Worm (Caenorhabditis elegans) whole organism, L1 larva: ENCODE data around the gene C28D4.4.

ENCODE experiments used
- C16A3.4 ChIP-seq: fragments of 150-350 bp; optimal IDR thresholded peaks from 2 replicates; lab custom pipeline; 2014; ENCODE audit warnings: missing biosample characterization, missing genetic modification characterization
- C34B4.2 ChIP-seq: sonication (generic microtip); optimal IDR thresholded peaks from 2 replicates; lab custom pipeline; 2017; ENCODE audit warnings: mild to moderate bottlenecking, missing genetic modification characterization, missing compliant biosample characterization
- F16B12.6 ChIP-seq: fragments of 150-350 bp; optimal IDR thresholded peaks from 2 replicates; lab custom pipeline; 2014; ENCODE audit warnings: missing biosample characterization, missing genetic modification characterization
- aha-1 ChIP-seq: fragments of 150-350 bp; optimal IDR thresholded peaks from 2 replicates; lab custom pipeline; 2014; ENCODE audit warnings: missing biosample characterization, missing genetic modification characterization
- ama-1 ChIP-seq: fragments of 150-350 bp; optimal IDR thresholded peaks from 2 replicates; lab custom pipeline; 2014
- blmp-1 ChIP-seq: fragments of 150-350 bp; optimal IDR thresholded peaks from 2 replicates; lab custom pipeline; 2014; ENCODE audit warnings: missing biosample characterization, missing genetic modification characterization
- ceh-63 ChIP-seq: fragments of 200-800 bp; sonication (Bioruptor generic); optimal IDR thresholded peaks from 2 replicates; lab custom pipeline; 2018; ENCODE audit warnings: mild to moderate bottlenecking, missing genetic modification characterization, missing compliant biosample characterization
- ceh-8 ChIP-seq: fragments of 200-800 bp; sonication (Bioruptor generic); optimal IDR thresholded peaks from 2 replicates; lab custom pipeline; 2018; ENCODE audit warnings: mild to moderate bottlenecking, missing genetic modification characterization, moderate library complexity, missing compliant biosample characterization
- ceh-82 ChIP-seq, 3 experiments: fragments of 150-350 bp in 1 of 3; sonication (generic microtip) in 2 of 3; optimal IDR thresholded peaks; 2 replicates each; lab custom pipeline; 2014 to 2017; ENCODE audit warnings: missing biosample characterization in 3 of 3, missing genetic modification characterization in 3 of 3
- ceh-88 ChIP-seq: fragments of 200-800 bp; sonication (Bioruptor generic); IDR thresholded peaks from 2 replicates; pipeline ENCODE4 v1.3.6; 2022; ENCODE audit warnings: missing genetic modification characterization, missing compliant biosample characterization
- ces-1 ChIP-seq: fragments of 150-350 bp; optimal IDR thresholded peaks from 2 replicates; lab custom pipeline; 2014; ENCODE audit warnings: missing biosample characterization, missing genetic modification reagents, missing genetic modification characterization
- dpl-1 ChIP-seq, 3 experiments: fragments of 150-350 bp in 2 of 3; sonication (generic microtip) in 1 of 3; optimal IDR thresholded peaks; 2 replicates each; lab custom pipeline; 2014 to 2017; ENCODE audit warnings: missing biosample characterization in 3 of 3, missing genetic modification characterization in 3 of 3, missing genetic modification reagents in 3 of 3
- egl-27 ChIP-seq, 2 experiments: fragments of 150-350 bp in 1 of 2; sonication (generic microtip); optimal IDR thresholded peaks; 3 replicates each; lab custom pipeline; 2017 to 2018; ENCODE audit warnings: missing biosample characterization in 2 of 2, missing genetic modification characterization in 2 of 2, missing genetic modification reagents in 2 of 2
- elt-2 ChIP-seq: sonication (generic microtip); optimal IDR thresholded peaks from 2 replicates; lab custom pipeline; 2016; ENCODE audit warnings: missing genetic modification characterization, mild to moderate bottlenecking, inconsistent platforms, missing compliant biosample characterization, missing genetic modification reagents
- elt-3 ChIP-seq, 6 experiments: fragments of 150-350 bp in 1 of 6; sonication (generic microtip); optimal IDR thresholded peaks; 2 replicates each; lab custom pipeline; 2017 to 2018; ENCODE audit warnings: missing biosample characterization in 6 of 6, missing genetic modification characterization in 6 of 6, inconsistent platforms in 1 of 6
- ets-5 ChIP-seq: fragments of 200-800 bp; sonication (Bioruptor generic); IDR thresholded peaks from 2 replicates; pipeline ENCODE4 v1.3.6; 2022; ENCODE audit warnings: missing genetic modification characterization, missing compliant biosample characterization
- hlh-17 ChIP-seq: fragments of 200-800 bp; sonication (Bioruptor generic); optimal IDR thresholded peaks from 2 replicates; lab custom pipeline; 2018; ENCODE audit warnings: missing genetic modification characterization, mild to moderate bottlenecking, missing compliant biosample characterization, moderate library complexity, borderline replicate concordance
- hlh-4 ChIP-seq: sonication (generic microtip); optimal IDR thresholded peaks from 2 replicates; lab custom pipeline; 2016; ENCODE audit warnings: mild to moderate bottlenecking, missing genetic modification characterization, missing compliant biosample characterization
- irx-1 ChIP-seq: sonication (generic microtip); optimal IDR thresholded peaks from 2 replicates; lab custom pipeline; 2016; ENCODE audit warnings: missing genetic modification characterization, missing compliant biosample characterization
- lin-14 ChIP-seq: fragments of 200-800 bp; sonication (Bioruptor generic); optimal IDR thresholded peaks from 2 replicates; lab custom pipeline; 2018; ENCODE audit warnings: mild to moderate bottlenecking, missing genetic modification characterization, moderate library complexity, missing compliant biosample characterization
- lin-39 ChIP-seq: fragments of 150-350 bp; optimal IDR thresholded peaks from 2 replicates; lab custom pipeline; 2014; ENCODE audit warnings: missing biosample characterization, missing genetic modification reagents, missing genetic modification characterization
- mef-2 ChIP-seq: fragments of 150-350 bp; optimal IDR thresholded peaks from 2 replicates; lab custom pipeline; 2014; ENCODE audit warnings: missing biosample characterization, missing genetic modification characterization
- nhr-11 ChIP-seq: fragments of 150-350 bp; optimal IDR thresholded peaks from 2 replicates; lab custom pipeline; 2014; ENCODE audit warnings: missing biosample characterization, missing genetic modification characterization
- nhr-19 ChIP-seq: fragments of 200-800 bp; sonication (Bioruptor generic); conservative IDR thresholded peaks from 2 replicates; pipeline ENCODE4 v1.3.6; 2022; ENCODE audit warnings: missing genetic modification characterization, missing compliant biosample characterization
- nhr-20 ChIP-seq: sonication (generic microtip); optimal IDR thresholded peaks from 2 replicates; lab custom pipeline; 2016; ENCODE audit warnings: mild to moderate bottlenecking, missing genetic modification characterization, missing compliant biosample characterization
- nhr-28 ChIP-seq: fragments of 150-350 bp; optimal IDR thresholded peaks from 2 replicates; lab custom pipeline; 2014; ENCODE audit warnings: missing biosample characterization, missing genetic modification characterization
- nhr-47 ChIP-seq: sonication (generic microtip); optimal IDR thresholded peaks from 2 replicates; lab custom pipeline; 2016; ENCODE audit warnings: mild to moderate bottlenecking, missing genetic modification characterization, moderate library complexity, missing compliant biosample characterization
- nhr-71 ChIP-seq: sonication (generic microtip); optimal IDR thresholded peaks from 2 replicates; lab custom pipeline; 2016; ENCODE audit warnings: mild to moderate bottlenecking, missing genetic modification characterization, moderate library complexity, missing compliant biosample characterization
- nhr-77 ChIP-seq: fragments of 150-350 bp; optimal IDR thresholded peaks from 2 replicates; lab custom pipeline; 2014; ENCODE audit warnings: missing biosample characterization, missing genetic modification characterization
- nhr-85 ChIP-seq: sonication (generic microtip); peaks from one replicate; lab custom pipeline; 2016; ENCODE audit warnings: missing genetic modification characterization, inconsistent platforms, missing compliant biosample characterization
- pax-3 ChIP-seq: fragments of 200-800 bp; sonication (Bioruptor generic); optimal IDR thresholded peaks from 2 replicates; lab custom pipeline; 2018; ENCODE audit warnings: mild to moderate bottlenecking, missing genetic modification characterization, moderate library complexity, missing compliant biosample characterization
- skn-1 ChIP-seq: fragments of 150-350 bp; optimal IDR thresholded peaks from 2 replicates; lab custom pipeline; 2014; ENCODE audit warnings: missing biosample characterization, missing genetic modification characterization
- sup-37 ChIP-seq: fragments of 200-800 bp; sonication (Bioruptor generic); optimal IDR thresholded peaks from 2 replicates; lab custom pipeline; 2018; ENCODE audit warnings: mild to moderate bottlenecking, missing genetic modification characterization, missing compliant biosample characterization
- swsn-7 ChIP-seq: sonication (generic microtip); optimal IDR thresholded peaks from 2 replicates; lab custom pipeline; 2016; ENCODE audit warnings: missing genetic modification characterization, missing compliant biosample characterization
- tbx-2 ChIP-seq: sonication (generic microtip); optimal IDR thresholded peaks from 2 replicates; lab custom pipeline; 2016; ENCODE audit warnings: missing genetic modification characterization, missing compliant biosample characterization
- unc-62 ChIP-seq: fragments of 150-350 bp; optimal IDR thresholded peaks from 2 replicates; lab custom pipeline; 2014; ENCODE audit warnings: missing biosample characterization, missing genetic modification reagents, missing genetic modification characterization
- unc-86 ChIP-seq: sonication (generic microtip); optimal IDR thresholded peaks from 2 replicates; lab custom pipeline; 2016; ENCODE audit warnings: missing genetic modification characterization, missing compliant biosample characterization
- vab-15 ChIP-seq: sonication (generic microtip); optimal IDR thresholded peaks from 2 replicates; lab custom pipeline; 2017; ENCODE audit warnings: missing genotype, mild to moderate bottlenecking, missing genetic modification characterization, missing compliant biosample characterization
- zip-4 ChIP-seq: fragments of 200-800 bp; sonication (Bioruptor generic); optimal IDR thresholded peaks from 2 replicates; lab custom pipeline; 2018; ENCODE audit warnings: mild to moderate bottlenecking, missing genetic modification characterization, moderate library complexity, missing compliant biosample characterization
- ztf-11 ChIP-seq, 2 experiments: sonication (generic microtip); optimal IDR thresholded peaks; 2 replicates each; lab custom pipeline; 2016 to 2017; ENCODE audit warnings: missing genetic modification characterization in 2 of 2, missing biosample characterization in 1 of 2, missing compliant biosample characterization in 1 of 2

Gene C28D4.4

DNA sequence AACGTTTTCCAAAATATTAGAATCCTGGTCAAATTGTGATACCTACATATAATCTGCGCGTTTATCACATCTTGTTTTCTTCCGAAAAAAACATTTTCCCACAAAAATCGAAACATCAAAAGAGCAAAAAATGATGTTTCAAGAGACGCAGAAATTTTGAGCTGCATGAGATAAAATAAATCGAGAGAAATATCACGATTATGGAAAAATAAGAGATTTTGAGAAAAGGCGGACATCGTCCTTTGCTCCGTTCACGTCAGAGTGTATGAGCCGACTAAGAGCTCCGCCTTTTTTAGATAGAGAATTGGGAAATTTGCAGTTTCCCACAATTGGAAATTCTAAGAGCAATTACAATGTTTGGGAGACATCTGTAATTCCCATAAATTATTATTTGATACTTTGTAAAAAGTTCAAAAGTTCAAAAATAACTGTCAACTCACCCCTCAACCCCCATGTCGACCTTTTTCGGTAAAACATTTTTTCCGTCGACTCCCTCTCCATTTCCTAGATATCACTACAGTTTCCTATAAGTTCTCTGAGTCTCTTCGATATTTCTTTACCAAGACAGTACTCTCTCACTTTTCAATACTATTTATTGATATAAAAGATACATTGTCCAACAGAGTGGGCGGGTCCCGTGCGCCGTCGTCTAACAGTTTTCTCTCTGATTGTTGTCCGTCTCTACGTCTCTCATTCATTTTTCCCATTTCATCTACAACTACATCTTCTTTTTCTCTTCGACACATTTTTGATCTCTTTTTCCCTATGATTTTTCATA is 12.0 kb upstream of the C28D4.4 start (continued):
- TF ChIP-seq C34B4.2 (tag; lab: Kevin White, UChicago) (no peak), ceh-63 (GFP tag; lab: Kevin White, UChicago) (no peak), lin-14 (GFP tag; lab: Kevin White, UChicago) (peak; percentile 70), unc-62 (GFP tag; lab: Kevin White, UChicago) (no peak), elt-2 (tag; lab: Kevin White, UChicago) (peak; percentile 58), irx-1 (tag; lab: Kevin White, UChicago) (peak; percentile 0), swsn-7 (peak; percentile 22), dpl-1 (GFP tag; optimal IDR thresholded peaks at IDR 0.05; lab: Kevin White, UChicago) (peak in 2 of 3 experiments; percentile 2 to 17), lin-39 (tag; lab: Kevin White, UChicago) (no peak), mef-2 (tag; lab: Kevin White, UChicago) (no peak), nhr-19 (GFP tag; lab: Robert Waterston, UW) (peak; percentile 28), hlh-4 (tag; lab: Kevin White, UChicago) (no peak), ces-1 (no peak), aha-1 (tag; lab: Kevin White, UChicago) (no peak), tbx-2 (tag; lab: Kevin White, UChicago) (peak; percentile 58), vab-15 (tag; lab: Kevin White, UChicago) (no peak), ama-1 (lab: Kevin White, UChicago) (no peak), ets-5 (no peak), ceh-8 (no peak), ceh-88 (GFP tag; lab: Robert Waterston, UW) (no peak), ceh-82 (tag; optimal IDR thresholded peaks at IDR 0.05; lab: Kevin White, UChicago) (no peak), unc-86 (tag; lab: Kevin White, UChicago) (no peak), nhr-28 (tag; lab: Kevin White, UChicago) (no peak), pax-3 (tag; lab: Kevin White, UChicago) (no peak), nhr-47 (tag; lab: Kevin White, UChicago) (peak; percentile 9), nhr-20 (tag; lab: Kevin White, UChicago) (peak; percentile 84), nhr-71 (tag; lab: Kevin White, UChicago) (peak; percentile 61), egl-27 (tag; optimal IDR thresholded peaks at IDR 0.05; lab: Kevin White, UChicago) (no peak), hlh-17 (GFP tag; lab: Kevin White, UChicago) (no peak), nhr-11 (no peak), ztf-11 (tag; optimal IDR thresholded peaks at IDR 0.05; lab: Kevin White, UChicago) (no peak), C16A3.4 (peak; percentile 25), skn-1 (no peak), zip-4 (GFP tag; lab: Kevin White, UChicago) (no peak), nhr-85 (peak; percentile 90), F16B12.6 (no peak)
- TF ChIP-seq, all 84 proteins: peak for 27

DNA sequence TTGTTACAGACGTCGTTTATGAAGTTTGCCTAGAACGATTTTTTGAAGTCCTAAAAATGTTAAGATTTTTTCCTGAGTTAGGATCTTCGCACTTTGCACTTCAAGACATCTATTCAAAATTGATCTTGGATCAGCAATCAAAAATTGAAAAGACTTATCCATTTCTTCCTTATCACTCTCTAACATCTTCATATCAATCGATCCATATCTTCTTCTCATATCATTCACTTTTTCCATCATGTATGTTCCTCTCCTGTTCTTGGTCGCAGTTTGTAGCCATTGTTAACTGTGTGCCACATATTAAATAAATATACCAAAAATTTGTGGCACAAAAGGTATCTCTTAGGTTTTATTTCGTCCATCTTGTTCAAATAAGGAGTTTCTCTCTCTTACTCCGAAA is 10.9 kb upstream of the C28D4.4 start:
- no peak for TF ChIP-seq nhr-77 (tag; lab: Kevin White, UChicago)
- TF ChIP-seq sup-37 (GFP tag; lab: Kevin White, UChicago): no peak
- peak; percentile 58 for TF ChIP-seq blmp-1 (tag; lab: Kevin White, UChicago)
- TF ChIP-seq elt-3 (tag; optimal IDR thresholded peaks at IDR 0.05; lab: Kevin White, UChicago): peak in 4 of 6 experiments; percentile 37 to 50 (median 44)
- TF ChIP-seq ama-1 (lab: Kevin White, UChicago): no peak
